Worm (Caenorhabditis elegans) whole organism, mixed stage, embryonic: Measurements from ENCODE around the gene C35D10.6.

Source experiments
- M03D4.4 ChIP-seq: sonication (generic microtip); optimal IDR thresholded peaks from 2 replicates; lab custom pipeline; 2017; ENCODE audit warnings: mild to moderate bottlenecking, missing genetic modification characterization, missing compliant biosample characterization
- blmp-1 ChIP-seq: fragments of 150-350 bp; optimal IDR thresholded peaks from 2 replicates; lab custom pipeline; 2014; ENCODE audit warnings: missing biosample characterization, missing genetic modification characterization
- ceh-39 ChIP-seq: fragments of 150-350 bp; optimal IDR thresholded peaks from 2 replicates; lab custom pipeline; 2014; ENCODE audit warnings: missing biosample characterization, missing genetic modification characterization
- ceh-43 ChIP-seq: fragments of 200-800 bp; sonication (Bioruptor generic); optimal IDR thresholded peaks from 2 replicates; lab custom pipeline; 2018; ENCODE audit warnings: mild to moderate bottlenecking, missing genetic modification characterization, moderate library complexity, missing compliant biosample characterization
- ceh-83 ChIP-seq: fragments of 200-800 bp; sonication (Bioruptor generic); optimal IDR thresholded peaks from 2 replicates; lab custom pipeline; 2018; ENCODE audit warnings: mild to moderate bottlenecking, missing genetic modification characterization, missing compliant biosample characterization
- ces-1 ChIP-seq: fragments of 150-350 bp; optimal IDR thresholded peaks from 2 replicates; lab custom pipeline; 2014; ENCODE audit warnings: missing biosample characterization, missing genetic modification reagents, missing genetic modification characterization
- drap-1 ChIP-seq: fragments of 200-800 bp; sonication (Bioruptor generic); optimal IDR thresholded peaks from 3 replicates; lab custom pipeline; 2018; ENCODE audit warnings: mild to moderate bottlenecking, missing genetic modification characterization, missing compliant biosample characterization
- elt-1 ChIP-seq: sonication (generic microtip); optimal IDR thresholded peaks from 2 replicates; lab custom pipeline; 2017; ENCODE audit warnings: missing genetic modification characterization, mild to moderate bottlenecking, missing compliant biosample characterization, antibody characterized with exemption, moderate library complexity, borderline replicate concordance; ENCODE audit not compliant: insufficient read depth
- elt-3 ChIP-seq: fragments of 150-350 bp; optimal IDR thresholded peaks from 2 replicates; lab custom pipeline; 2014; ENCODE audit warnings: missing biosample characterization, missing genetic modification characterization
- flh-1 ChIP-seq: fragments of 200-800 bp; sonication (Bioruptor generic); optimal IDR thresholded peaks from 2 replicates; lab custom pipeline; 2018; ENCODE audit warnings: mild to moderate bottlenecking, missing genetic modification characterization, moderate library complexity, missing compliant biosample characterization
- ham-2 ChIP-seq: fragments of 200-800 bp; sonication (Bioruptor generic); optimal IDR thresholded peaks from 2 replicates; lab custom pipeline; 2018; ENCODE audit warnings: mild to moderate bottlenecking, missing genetic modification characterization, missing compliant biosample characterization
- hlh-1 ChIP-seq: fragments of 150-350 bp; optimal IDR thresholded peaks from 2 replicates; lab custom pipeline; 2014; ENCODE audit warnings: missing biosample characterization, missing genetic modification reagents, missing genetic modification characterization
- lin-13 ChIP-seq: fragments of 150-350 bp; optimal IDR thresholded peaks from 2 replicates; lab custom pipeline; 2014; ENCODE audit warnings: missing biosample characterization, missing genetic modification characterization
- lin-32 ChIP-seq: fragments of 200-800 bp; sonication (Bioruptor generic); optimal IDR thresholded peaks from 2 replicates; lab custom pipeline; 2018; ENCODE audit warnings: mild to moderate bottlenecking, missing genetic modification characterization, missing compliant biosample characterization
- lsy-2 ChIP-seq: fragments of 150-350 bp; optimal IDR thresholded peaks from 2 replicates; lab custom pipeline; 2014; ENCODE audit warnings: missing biosample characterization, missing genetic modification characterization
- mab-5 ChIP-seq: fragments of 150-350 bp; optimal IDR thresholded peaks from 2 replicates; lab custom pipeline; 2014; ENCODE audit warnings: missing biosample characterization, missing genetic modification characterization
- mep-1 ChIP-seq: fragments of 150-350 bp; optimal IDR thresholded peaks from 2 replicates; lab custom pipeline; 2017; ENCODE audit warnings: missing biosample characterization, missing genetic modification reagents, missing genetic modification characterization, inconsistent platforms
- mls-2 ChIP-seq: sonication (generic microtip); optimal IDR thresholded peaks from 2 replicates; lab custom pipeline; 2016; ENCODE audit warnings: mild to moderate bottlenecking, missing genetic modification characterization, moderate library complexity, missing compliant biosample characterization
- nhr-12 ChIP-seq: fragments of 150-350 bp; optimal IDR thresholded peaks from 2 replicates; lab custom pipeline; 2014; ENCODE audit warnings: missing biosample characterization, missing genetic modification characterization
- nhr-2 ChIP-seq: fragments of 150-350 bp; optimal IDR thresholded peaks from 2 replicates; lab custom pipeline; 2014; ENCODE audit warnings: missing biosample characterization, missing genetic modification characterization
- nhr-237 ChIP-seq: fragments of 150-350 bp; optimal IDR thresholded peaks from 2 replicates; lab custom pipeline; 2014; ENCODE audit warnings: missing biosample characterization, missing genetic modification characterization
- nhr-76 ChIP-seq: sonication (generic microtip); optimal IDR thresholded peaks from 2 replicates; lab custom pipeline; 2017; ENCODE audit warnings: missing biosample characterization, missing genetic modification characterization
- pha-4 ChIP-seq: fragments of 150-350 bp; optimal IDR thresholded peaks from 2 replicates; lab custom pipeline; 2018; ENCODE audit warnings: missing biosample characterization, missing genetic modification reagents, missing genetic modification characterization
- sem-2 ChIP-seq: fragments of 200-800 bp; sonication (Bioruptor generic); optimal IDR thresholded peaks from 2 replicates; lab custom pipeline; 2018; ENCODE audit warnings: mild to moderate bottlenecking, missing genetic modification characterization, missing compliant biosample characterization
- snpc-4 ChIP-seq: fragments of 150-350 bp; optimal IDR thresholded peaks from 2 replicates; lab custom pipeline; 2014; ENCODE audit warnings: missing biosample characterization, missing genetic modification characterization
- sptf-1 ChIP-seq: sonication (generic microtip); optimal IDR thresholded peaks from 2 replicates; lab custom pipeline; 2017; ENCODE audit warnings: mild to moderate bottlenecking, missing genetic modification characterization, moderate library complexity, missing compliant biosample characterization
- tbx-8 ChIP-seq: fragments of 200-800 bp; sonication (Bioruptor generic); optimal IDR thresholded peaks from 2 replicates; lab custom pipeline; 2018; ENCODE audit warnings: mild to moderate bottlenecking, missing genetic modification characterization, moderate library complexity, missing compliant biosample characterization
- unc-120 ChIP-seq: sonication (generic microtip); optimal IDR thresholded peaks from 2 replicates; lab custom pipeline; 2017; ENCODE audit warnings: missing genetic modification characterization, missing compliant biosample characterization; ENCODE audit not compliant: poor library complexity, severe bottlenecking
- unc-39 ChIP-seq: fragments of 150-350 bp; optimal IDR thresholded peaks from 2 replicates; lab custom pipeline; 2014; ENCODE audit warnings: missing biosample characterization, missing genetic modification characterization
- unc-62 ChIP-seq: fragments of 150-350 bp; optimal IDR thresholded peaks from 2 replicates; lab custom pipeline; 2014; ENCODE audit warnings: missing biosample characterization, missing genetic modification reagents, missing genetic modification characterization
- zip-8 ChIP-seq: fragments of 150-350 bp; optimal IDR thresholded peaks from 2 replicates; lab custom pipeline; 2014; ENCODE audit warnings: missing biosample characterization, missing genetic modification characterization
- ztf-11 ChIP-seq: fragments of 150-350 bp; optimal IDR thresholded peaks from 2 replicates; lab custom pipeline; 2014; ENCODE audit warnings: missing biosample characterization, missing genetic modification characterization

C35D10.6 gene

ce11 chrIII:4852025-4852424, 7.1 kb upstream of the C35D10.6 start, which contains the start of gene ced-4:
TSS of gene ced-4 (plus strand) at chrIII:4852325.
- TF ChIP-seq sem-2 (GFP tag; lab: Kevin White, UChicago) (no peak), mls-2 (tag; lab: Kevin White, UChicago) (no peak), elt-3 (tag; lab: Kevin White, UChicago) (no peak), lin-13 (tag; lab: Kevin White, UChicago) (no peak), tbx-8 (GFP tag; lab: Kevin White, UChicago) (no peak), elt-1 (no peak), zip-8 (tag; lab: Kevin White, UChicago) (no peak), unc-39 (tag; lab: Kevin White, UChicago) (no peak), ztf-11 (tag; lab: Kevin White, UChicago) (no peak), ceh-39 (no peak), ceh-43 (no peak)
- TF ChIP-seq, all 35 proteins: peak for 0

- TF ChIP-seq sem-2 (GFP tag; lab: Kevin White, UChicago) (no peak), ceh-43 (no peak), lin-13 (tag; lab: Kevin White, UChicago) (no peak), nhr-76 (no peak), mls-2 (tag; lab: Kevin White, UChicago) (no peak), pha-4 (tag; lab: Kevin White, UChicago) (no peak), unc-120 (tag; lab: Kevin White, UChicago) (no peak), mab-5 (no peak), zip-8 (tag; lab: Kevin White, UChicago) (no peak), elt-3 (tag; lab: Kevin White, UChicago) (no peak), flh-1 (GFP tag; lab: Kevin White, UChicago) (no peak), nhr-2 (tag; lab: Kevin White, UChicago) (no peak), ces-1 (GFP tag; lab: Kevin White, UChicago) (no peak), elt-1 (no peak), lsy-2 (tag; lab: Kevin White, UChicago) (no peak), sptf-1 (tag; lab: Kevin White, UChicago) (no peak), ztf-11 (tag; lab: Kevin White, UChicago) (no peak), M03D4.4 (tag; lab: Kevin White, UChicago) (no peak), mep-1 (no peak), drap-1 (GFP tag; lab: Kevin White, UChicago) (no peak)
These were observed 4.2 kb upstream of the C35D10.6 start, which contains the start of gene C35D10.8 for ce11 chrIII:4854918-4855317. TSS of gene C35D10.8 (plus strand) at chrIII:4855218.

ce11 chrIII:4856109-4856508, 3.0 kb upstream of the C35D10.6 start, which contains the start of gene C35D10.7:
TSS of gene C35D10.7 (plus strand) at chrIII:4856193.
- TF ChIP-seq ces-1 (GFP tag; lab: Kevin White, UChicago) = no peak
- no peak for TF ChIP-seq mab-5
- no peak for TF ChIP-seq drap-1 (GFP tag; lab: Kevin White, UChicago)
- no peak for TF ChIP-seq sptf-1 (tag; lab: Kevin White, UChicago)
- no peak for TF ChIP-seq tbx-8 (GFP tag; lab: Kevin White, UChicago)
- no peak for TF ChIP-seq snpc-4 (tag; lab: Kevin White, UChicago)
- no peak for TF ChIP-seq ham-2 (GFP tag; lab: Kevin White, UChicago)
- no peak for TF ChIP-seq lsy-2 (tag; lab: Kevin White, UChicago)
- no peak for TF ChIP-seq mls-2 (tag; lab: Kevin White, UChicago)
- TF ChIP-seq blmp-1 = no peak
- no peak for TF ChIP-seq flh-1 (GFP tag; lab: Kevin White, UChicago)
- TF ChIP-seq lin-32 (GFP tag; lab: Kevin White, UChicago) = no peak
- TF ChIP-seq nhr-76 = no peak
- no peak for TF ChIP-seq mep-1

- TF ChIP-seq nhr-2 (tag; lab: Kevin White, UChicago) (no peak), lsy-2 (tag; lab: Kevin White, UChicago) (no peak), mep-1 (no peak), hlh-1 (tag; lab: Kevin White, UChicago) (no peak), unc-120 (tag; lab: Kevin White, UChicago) (no peak), sem-2 (GFP tag; lab: Kevin White, UChicago) (no peak), ceh-39 (no peak), ceh-83 (GFP tag; lab: Kevin White, UChicago) (no peak), flh-1 (GFP tag; lab: Kevin White, UChicago) (no peak), drap-1 (GFP tag; lab: Kevin White, UChicago) (no peak), unc-62 (GFP tag; lab: Kevin White, UChicago) (no peak), lin-13 (tag; lab: Kevin White, UChicago) (no peak), elt-1 (no peak), mls-2 (tag; lab: Kevin White, UChicago) (no peak), tbx-8 (GFP tag; lab: Kevin White, UChicago) (no peak), pha-4 (tag; lab: Kevin White, UChicago) (no peak), zip-8 (tag; lab: Kevin White, UChicago) (no peak), nhr-237 (no peak), nhr-12 (no peak), sptf-1 (tag; lab: Kevin White, UChicago) (no peak)
These were observed 2.1 kb upstream of the C35D10.6 start for ce11 chrIII:4856992-4857391.
